Fruit fly (Drosophila melanogaster): ENCODE measurements around the gene CG13461.

CG13461 gene

DNA sequence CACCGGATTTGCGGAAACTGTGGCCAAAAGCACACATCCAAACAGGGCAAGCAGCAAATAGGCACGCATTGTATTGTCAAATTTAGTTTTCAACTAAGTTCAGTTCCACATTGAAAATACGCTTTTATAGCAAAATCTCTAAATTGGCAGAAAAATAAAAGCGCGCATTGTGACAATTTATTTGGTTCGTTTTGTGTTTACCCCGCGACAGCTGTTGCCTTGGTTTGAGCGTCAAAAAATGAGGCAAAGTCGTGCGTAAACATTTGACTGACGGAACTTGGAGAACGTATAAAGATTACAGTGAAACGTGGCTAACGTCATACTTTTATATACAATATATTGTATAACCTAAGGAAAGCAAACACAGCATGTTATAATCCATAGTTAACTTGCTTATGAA is 1.7 kb upstream of the CG13461 start, which contains the start of gene CG18649:
CG18649 (minus strand) TSS at position 101 of the 400 bp plus-strand sequence.
- TF ChIP-seq CG6808 (GFP tag; optimal IDR thresholded peaks at IDR 0.05) (no peak), CG3919 (GFP tag; optimal IDR thresholded peaks at IDR 0.05) (no peak), CG3032 (tag; optimal IDR thresholded peaks at IDR 0.05) (no peak), Hr39 (GFP tag; optimal IDR thresholded peaks at IDR 0.05) (no peak), fkh (GFP tag; optimal IDR thresholded peaks at IDR 0.05) (peak; percentile 62), CG8319 (GFP tag; optimal IDR thresholded peaks at IDR 0.05) (no peak)

DNA sequence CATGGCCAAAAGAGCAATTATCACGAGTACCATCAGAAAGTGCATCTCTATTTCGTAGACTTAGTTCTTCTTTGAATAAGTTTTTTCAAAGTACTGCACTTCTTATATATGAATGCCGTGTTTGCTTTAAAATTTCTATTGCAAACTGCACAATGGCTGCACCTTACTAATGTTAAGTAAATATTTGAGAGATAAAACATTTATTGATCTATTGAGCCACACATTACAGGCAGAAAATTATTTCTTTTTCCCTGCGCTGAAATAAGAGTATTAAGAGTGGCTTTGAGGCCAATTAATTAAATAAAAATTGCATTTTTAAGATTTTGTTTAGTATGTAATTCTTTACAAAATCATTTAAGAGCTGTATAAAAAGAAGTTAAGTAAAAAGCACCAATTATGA is 961 bp upstream of the CG13461 start, which contains the start of gene CG43680:
CG43680 (minus strand) TSS at position 101 of the 400 bp plus-strand sequence.
- TF ChIP-seq CG1621 (tag; optimal IDR thresholded peaks at IDR 0.05) (no peak), CG34406 (GFP tag; optimal IDR thresholded peaks at IDR 0.05) (no peak), Gug (GFP tag; IDR thresholded peaks at IDR 0.05) (no peak), CG6854 (GFP tag; optimal IDR thresholded peaks at IDR 0.05) (no peak), CG4318 (GFP tag; optimal IDR thresholded peaks at IDR 0.05) (no peak), fd59A (GFP tag; optimal IDR thresholded peaks at IDR 0.05) (no peak), salr (GFP tag; optimal IDR thresholded peaks at IDR 0.05) (no peak), esn (GFP tag; optimal IDR thresholded peaks at IDR 0.05) (no peak), CG10669 (GFP tag; optimal IDR thresholded peaks at IDR 0.05) (no peak), Ets21C (GFP tag; optimal IDR thresholded peaks at IDR 0.05) (no peak)

- no peak for TF ChIP-seq fkh (GFP tag; optimal IDR thresholded peaks at IDR 0.05)
- TF ChIP-seq Sox102F (GFP tag; optimal IDR thresholded peaks at IDR 0.05) = no peak
- no peak for TF ChIP-seq Eip78C (GFP tag)
- TF ChIP-seq achi (GFP tag; optimal IDR thresholded peaks at IDR 0.05) = no peak
- TF ChIP-seq CG31627 (GFP tag; optimal IDR thresholded peaks at IDR 0.05) = no peak
- no peak for TF ChIP-seq CG6163 (GFP tag; IDR thresholded peaks at IDR 0.05)
Measured at dm6 chr3L:15051325-15051724, 965 bp downstream of the CG13461 start, which contains the start of gene CG43679. CG43679 (minus strand) TSS chr3L:15051425.

- TF ChIP-seq net (GFP tag; optimal IDR thresholded peaks at IDR 0.05) (no peak), Sox14 (GFP tag; optimal IDR thresholded peaks at IDR 0.05) (no peak), CG6854 (GFP tag; optimal IDR thresholded peaks at IDR 0.05) (no peak), Hr39 (GFP tag; optimal IDR thresholded peaks at IDR 0.05) (no peak), Gug (GFP tag; IDR thresholded peaks at IDR 0.05) (no peak), Met (GFP tag; optimal IDR thresholded peaks at IDR 0.05) (no peak), Hr38 (GFP tag; optimal IDR thresholded peaks at IDR 0.05) (no peak), topi (GFP tag; optimal IDR thresholded peaks at IDR 0.05) (no peak)
Measured at dm6 chr3L:15050706-15051105, 1.6 kb downstream of the CG13461 start, which contains the start of gene CG12310. CG12310 (minus strand) TSS chr3L:15050806.

DNA sequence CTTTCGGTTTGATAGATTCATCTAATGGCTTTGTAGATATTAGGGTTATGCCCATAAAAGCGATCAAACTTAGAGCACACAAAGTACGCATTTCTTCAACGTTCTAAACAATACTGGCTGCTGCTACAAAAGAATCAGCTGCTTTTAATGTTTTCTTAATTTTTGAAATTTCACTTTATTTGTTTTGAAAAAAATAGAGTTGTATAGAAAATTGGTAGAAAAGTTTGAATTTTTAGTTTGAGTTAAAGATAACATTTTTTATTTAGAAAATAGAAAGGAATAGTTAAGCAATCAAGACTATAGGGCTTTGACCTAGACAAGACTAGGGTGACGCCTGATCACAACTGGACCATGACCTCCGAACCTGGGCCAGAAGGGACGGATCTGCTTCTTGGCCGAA is 2.2 kb downstream of the CG13461 start, which contains the start of gene CG18581:
CG18581 (minus strand) TSS at position 101 of the 400 bp plus-strand sequence.
- no peak for TF ChIP-seq CG10669 (GFP tag; optimal IDR thresholded peaks at IDR 0.05)
- no peak for TF ChIP-seq cyc (GFP tag; optimal IDR thresholded peaks at IDR 0.05)
- TF ChIP-seq Sox14 (GFP tag; optimal IDR thresholded peaks at IDR 0.05) = no peak
- TF ChIP-seq CG8319 (GFP tag; optimal IDR thresholded peaks at IDR 0.05) = no peak
- no peak for TF ChIP-seq salr (GFP tag; optimal IDR thresholded peaks at IDR 0.05)
- no peak for TF ChIP-seq ss (GFP tag; optimal IDR thresholded peaks at IDR 0.05)
- no peak for TF ChIP-seq CG6163 (GFP tag; IDR thresholded peaks at IDR 0.05)
- no peak for TF ChIP-seq CG9139 (GFP tag; optimal IDR thresholded peaks at IDR 0.05)
- TF ChIP-seq Eip75B (GFP tag; optimal IDR thresholded peaks at IDR 0.05) = no peak
- TF ChIP-seq vri (GFP tag; optimal IDR thresholded peaks at IDR 0.05) = no peak
- TF ChIP-seq Sox15 (GFP tag; optimal IDR thresholded peaks at IDR 0.05) = no peak
- TF ChIP-seq esn (GFP tag; optimal IDR thresholded peaks at IDR 0.05) = no peak
- no peak for TF ChIP-seq Hr38 (GFP tag; optimal IDR thresholded peaks at IDR 0.05)
- no peak for TF ChIP-seq OdsH (GFP tag; optimal IDR thresholded peaks at IDR 0.05)
